Worm (Caenorhabditis elegans) whole organism, late embryonic: ENCODE results near the gene K05F1.6.

Experiments used
- dmd-4 ChIP-seq: sonication (generic microtip); optimal IDR thresholded peaks from 2 replicates; lab custom pipeline; 2016; ENCODE audit warnings: borderline replicate concordance, missing genetic modification characterization, missing compliant biosample characterization
- elt-2 ChIP-seq: sonication (generic microtip); optimal IDR thresholded peaks from 2 replicates; lab custom pipeline; 2016; ENCODE audit warnings: missing genetic modification reagents, missing genetic modification characterization, missing compliant biosample characterization

DNA sequence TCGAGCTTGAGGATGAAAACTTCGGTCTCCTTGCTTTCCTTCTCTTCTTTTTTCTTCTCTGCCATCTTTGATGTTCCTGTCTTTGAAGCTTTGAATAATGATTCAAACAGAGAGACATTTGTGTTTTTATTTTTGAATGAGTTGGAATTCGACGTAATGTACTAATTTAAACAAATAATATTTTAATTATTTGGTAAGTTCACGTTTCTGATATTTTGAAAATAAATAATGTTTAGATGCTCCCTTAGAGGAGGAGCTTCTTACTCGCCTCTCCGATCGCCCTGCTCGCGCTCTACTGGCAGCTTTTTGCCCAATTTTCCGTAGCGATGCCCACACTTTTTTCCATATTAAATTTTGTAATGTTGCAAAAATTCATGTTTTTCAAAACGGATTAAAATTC, 18.8 kb downstream of the K05F1.6 start, which contains the start of the genes K05F1.9 and K05F1.1:
- TF ChIP-seq elt-2 (tag; lab: Kevin White, UChicago) (no peak), dmd-4 (no peak)
